Fruit fly (Drosophila melanogaster): Measurements from ENCODE around the gene CG32022.

CG32022 gene

DNA sequence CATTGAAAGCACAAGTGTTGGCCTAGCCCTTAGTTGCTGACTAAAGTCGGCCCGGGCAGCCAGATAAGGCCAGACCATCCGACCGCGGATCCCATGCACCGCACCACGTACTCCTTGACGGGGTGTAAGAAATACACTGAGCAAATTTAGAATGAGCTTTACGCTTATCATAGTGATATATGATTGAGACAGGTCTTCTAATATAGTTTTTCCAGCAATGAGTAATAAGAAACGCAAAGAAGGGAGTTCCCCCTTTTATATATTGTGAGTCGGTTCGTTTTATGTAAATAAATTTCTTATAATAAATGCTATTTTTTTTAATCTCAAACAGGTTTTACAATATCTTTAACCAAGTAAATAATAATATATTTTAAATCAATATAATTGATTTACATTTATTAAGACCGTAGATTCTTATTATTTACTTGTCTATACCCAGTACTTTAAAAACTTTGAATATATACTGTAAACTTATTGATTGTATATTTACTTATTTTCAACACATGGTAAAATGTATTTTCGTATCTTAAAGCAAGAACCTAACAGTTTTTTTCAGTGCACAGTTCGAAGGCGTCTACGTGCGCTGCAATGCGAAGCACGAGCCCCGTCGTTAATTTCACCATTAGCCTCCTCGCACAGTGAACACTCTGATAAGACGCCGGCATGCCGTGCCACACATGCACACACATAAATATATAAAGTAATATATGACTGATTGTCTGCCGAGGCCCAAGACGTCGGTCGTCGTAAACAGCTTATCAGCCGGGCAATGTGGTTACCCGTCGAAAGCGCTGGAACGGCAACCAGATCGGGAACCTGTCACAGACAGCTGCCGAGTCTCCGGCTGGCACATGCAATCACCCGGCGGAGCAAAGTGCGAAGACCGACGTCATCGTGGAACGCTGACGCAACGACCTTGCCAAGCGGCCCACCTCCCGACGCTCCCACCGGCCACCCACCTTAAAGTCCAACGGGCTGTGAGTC, 28.9 kb downstream of the CG32022 start (continued):
- peak in 1 of 3 experiments; percentile 71 for TF ChIP-seq lola (GFP tag; optimal IDR thresholded peaks at IDR 0.05)
- TF ChIP-seq CG12659 (GFP tag; optimal IDR thresholded peaks at IDR 0.05): peak; percentile 68
- no peak for TF ChIP-seq D (optimal IDR thresholded peaks at IDR 0.05)
- peak; percentile 38 for TF ChIP-seq D (GFP tag; optimal IDR thresholded peaks at IDR 0.05)
- peak; percentile 14 for TF ChIP-seq CG3407 (GFP tag; optimal IDR thresholded peaks at IDR 0.05)
- TF ChIP-seq Hr78 (GFP tag; optimal IDR thresholded peaks at IDR 0.05): peak in 1 of 2 experiments; percentile 35
- TF ChIP-seq CG15479 (GFP tag; optimal IDR thresholded peaks at IDR 0.05): no peak
- TF ChIP-seq gt (GFP tag; IDR thresholded peaks at IDR 0.05): no peak
- peak; percentile 39 for TF ChIP-seq CG1233 (GFP tag; optimal IDR thresholded peaks at IDR 0.05)
- no peak for TF ChIP-seq pnt (GFP tag; optimal IDR thresholded peaks at IDR 0.05)
- no peak for TF ChIP-seq Dip2 (GFP tag; IDR thresholded peaks at IDR 0.05)
- TF ChIP-seq sim (GFP tag; IDR thresholded peaks at IDR 0.05): 0 out of 2 replicates have a peak, but pooled peaks have one; percentile 11
- 0 out of 3 replicates have a peak, but pooled peaks have one; percentile 19 for TF ChIP-seq CG6175 (GFP tag; IDR thresholded peaks at IDR 0.05)
- no peak for TF ChIP-seq CG3726 (GFP tag; IDR thresholded peaks at IDR 0.05)
- peak; percentile 45 for TF ChIP-seq CG10267 (tag; optimal IDR thresholded peaks at IDR 0.05)
- 0 out of 2 replicates have a peak, but pooled peaks have one; percentile 21 for TF ChIP-seq E2f2 (GFP tag; IDR thresholded peaks at IDR 0.05)
- no peak for TF ChIP-seq chn (GFP tag; optimal IDR thresholded peaks at IDR 0.05)
- TF ChIP-seq CG11247 (GFP tag; IDR thresholded peaks at IDR 0.05): peak; percentile 31; the same call in 1 of the 2 replicates
- peak; percentile 8; the same call in 1 of the 2 replicates for TF ChIP-seq HLH3B (GFP tag; IDR thresholded peaks at IDR 0.05)
- no peak for TF ChIP-seq Ets97D (GFP tag; optimal IDR thresholded peaks at IDR 0.05)
- TF ChIP-seq cwo (GFP tag; optimal IDR thresholded peaks at IDR 0.05): peak; percentile 93
- no peak for TF ChIP-seq sisA (GFP tag; IDR thresholded peaks at IDR 0.05)
- TF ChIP-seq CG3281 (GFP tag; optimal IDR thresholded peaks at IDR 0.05): peak; percentile 56
- peak; percentile 85 for TF ChIP-seq CG9727 (GFP tag; optimal IDR thresholded peaks at IDR 0.05)
- TF ChIP-seq YL-1 (GFP tag; optimal IDR thresholded peaks at IDR 0.05): peak; percentile 19
- TF ChIP-seq unc-4 (GFP tag; IDR thresholded peaks at IDR 0.05; ENCODE audit: partially characterized antibody): no peak
- TF ChIP-seq Abd-B (GFP tag; optimal IDR thresholded peaks at IDR 0.05): peak; percentile 30
- no peak for TF ChIP-seq CG13287 (GFP tag; IDR thresholded peaks at IDR 0.05; ENCODE audit: partially characterized antibody)
- peak; percentile 59 for TF ChIP-seq lab (GFP tag; optimal IDR thresholded peaks at IDR 0.05)
- peak; percentile 60; the same call in 2 of the 3 replicates for TF ChIP-seq ci (GFP tag; IDR thresholded peaks at IDR 0.05)
- peak; percentile 30 for TF ChIP-seq org-1 (GFP tag; optimal IDR thresholded peaks at IDR 0.05)
- TF ChIP-seq CG18619 (GFP tag; optimal IDR thresholded peaks at IDR 0.05): peak; percentile 82
- TF ChIP-seq Atf3 (GFP tag; optimal IDR thresholded peaks at IDR 0.05): no peak
- TF ChIP-seq CG9817 (tag; optimal IDR thresholded peaks at IDR 0.05): peak; percentile 25
- TF ChIP-seq CG2129 (GFP tag; IDR thresholded peaks at IDR 0.05; ENCODE audit: partially characterized antibody): no peak
- TF ChIP-seq CG7839 (tag; optimal IDR thresholded peaks at IDR 0.05): peak; percentile 76
- TF ChIP-seq CG18262 (tag; optimal IDR thresholded peaks at IDR 0.05): peak; percentile 84

DNA sequence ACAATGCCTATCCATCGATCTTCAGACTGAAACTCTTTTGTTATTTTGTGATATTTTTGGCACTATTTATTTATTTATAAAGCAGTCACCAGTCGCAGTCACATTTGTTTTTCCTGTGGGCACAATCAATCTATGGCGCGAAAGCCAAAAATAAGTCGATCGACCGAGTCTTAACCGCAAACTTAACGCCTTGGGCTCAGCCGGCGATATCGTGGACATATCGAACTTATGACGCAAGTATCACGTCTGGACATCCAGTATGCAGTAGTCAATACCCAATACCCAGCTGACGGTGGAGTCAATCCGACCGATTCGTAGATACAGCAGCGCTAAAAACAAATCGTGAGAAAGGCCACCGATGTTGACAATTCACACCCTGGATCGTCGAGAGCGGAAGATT, 30.4 kb downstream of the CG32022 start:
- TF ChIP-seq Nf-YA (GFP tag; IDR thresholded peaks at IDR 0.05) (no peak), gsb (GFP tag; IDR thresholded peaks at IDR 0.05) (peak; percentile 4; the same call in 1 of the 2 replicates), CG31441 (GFP tag; IDR thresholded peaks at IDR 0.05) (no peak), CG31365 (tag; optimal IDR thresholded peaks at IDR 0.05) (no peak), CG13296 (GFP tag; optimal IDR thresholded peaks at IDR 0.05) (peak; percentile 32), mld (GFP tag; IDR thresholded peaks at IDR 0.05; ENCODE audit: partially characterized antibody) (no peak), CG15696 (tag; optimal IDR thresholded peaks at IDR 0.05) (no peak), TFAM (GFP tag; optimal IDR thresholded peaks at IDR 0.05) (no peak), Doc3 (GFP tag; IDR thresholded peaks at IDR 0.05; ENCODE audit: partially characterized antibody) (no peak), Med (GFP tag) (peak; percentile 79), CG5953 (GFP tag; IDR thresholded peaks at IDR 0.05) (no peak), CG17328 (GFP tag; IDR thresholded peaks at IDR 0.05) (no peak), Bdp1 (GFP tag; optimal IDR thresholded peaks at IDR 0.05) (no peak)
